Fruit fly (Drosophila melanogaster) whole organism, embryonic: ENCODE measurements around the gene CG12171.

Experiments used
- BEAF-32 ChIP-seq: fragments of 200-800 bp; sonication (Bioruptor generic); optimal IDR thresholded peaks from 3 replicates; lab custom pipeline; 2017; ENCODE audit warnings: missing biosample characterization, missing genetic modification characterization, mild to moderate bottlenecking, moderate library complexity, missing genetic modification reagents
- CG1024 ChIP-seq: fragments of 200-800 bp; sonication (Bioruptor generic); IDR thresholded peaks from 2 replicates; pipeline ENCODE4 v1.3.6; 2022; ENCODE audit warnings: missing biosample characterization, missing genetic modification characterization
- CG10979 ChIP-seq: fragments of 200-800 bp; sonication (Bioruptor generic); optimal IDR thresholded peaks from 2 replicates; lab custom pipeline; 2018; ENCODE audit warnings: missing biosample characterization, mild to moderate bottlenecking, missing genetic modification characterization, moderate library complexity
- CG12744 ChIP-seq: fragments of 200-800 bp; sonication (Bioruptor generic); optimal IDR thresholded peaks from 2 replicates; lab custom pipeline; 2016; ENCODE audit warnings: missing biosample characterization, missing genetic modification characterization
- CG1647 ChIP-seq: fragments of 200-800 bp; sonication (Bioruptor generic); optimal IDR thresholded peaks from 3 replicates; lab custom pipeline; 2016; ENCODE audit warnings: missing biosample characterization, missing genetic modification characterization
- CG17829 ChIP-seq: fragments of 200-800 bp; optimal IDR thresholded peaks from 2 replicates; lab custom pipeline; 2019; ENCODE audit warnings: missing biosample characterization, mild to moderate bottlenecking, missing genetic modification characterization, moderate library complexity
- CG18011 ChIP-seq: fragments of 200-800 bp; sonication (Bioruptor generic); optimal IDR thresholded peaks from 2 replicates; lab custom pipeline; 2017; ENCODE audit warnings: missing biosample characterization, missing genetic modification characterization, mild to moderate bottlenecking, moderate library complexity, missing genotype
- CG18476 ChIP-seq: fragments of 200-800 bp; sonication (Bioruptor generic); optimal IDR thresholded peaks from 2 replicates; lab custom pipeline; 2016; ENCODE audit warnings: missing biosample characterization, mild to moderate bottlenecking, missing genetic modification characterization
- CG2199 ChIP-seq: fragments of 200-800 bp; sonication (Bioruptor generic); IDR thresholded peaks from 3 replicates; pipeline ENCODE4 v1.3.6; 2022; ENCODE audit warnings: missing biosample characterization, missing genetic modification characterization
- CG30403 ChIP-seq: fragments of 200-800 bp; sonication (Bioruptor generic); optimal IDR thresholded peaks from 3 replicates; lab custom pipeline; 2016; ENCODE audit warnings: missing biosample characterization, missing genetic modification characterization
- CG3838 ChIP-seq: fragments of 200-800 bp; sonication (Bioruptor generic); optimal IDR thresholded peaks from 3 replicates; lab custom pipeline; 2016; ENCODE audit warnings: missing biosample characterization, missing genetic modification characterization
- CG4820 ChIP-seq: fragments of 200-800 bp; sonication (Bioruptor generic); optimal IDR thresholded peaks from 3 replicates; lab custom pipeline; 2016; ENCODE audit warnings: missing biosample characterization, missing genetic modification characterization
- CG5245 ChIP-seq: fragments of 200-800 bp; sonication (Bioruptor generic); optimal IDR thresholded peaks from 3 replicates; lab custom pipeline; 2016; ENCODE audit warnings: missing biosample characterization, missing genetic modification characterization
- CG8290 ChIP-seq, 3 experiments: fragments of 200-800 bp; sonication (Bioruptor generic); optimal IDR thresholded peaks; 2 replicates each; lab custom pipeline; 2016 to 2019; ENCODE audit warnings: missing biosample characterization in 3 of 3, missing genetic modification characterization in 3 of 3, mild to moderate bottlenecking in 2 of 3, moderate library complexity in 1 of 3
- CG8944 ChIP-seq: fragments of 200-800 bp; sonication (Bioruptor generic); optimal IDR thresholded peaks from 3 replicates; lab custom pipeline; 2016; ENCODE audit warnings: missing biosample characterization, missing genetic modification characterization
- CG9609 ChIP-seq: fragments of 200-800 bp; sonication (Bioruptor generic); optimal IDR thresholded peaks from 3 replicates; lab custom pipeline; 2016; ENCODE audit warnings: missing biosample characterization, missing genetic modification characterization
- CTCF ChIP-seq: fragments of 200-800 bp; sonication (Bioruptor generic); optimal IDR thresholded peaks from 2 replicates; lab custom pipeline; 2017; ENCODE audit warnings: missing biosample characterization, mild to moderate bottlenecking, missing genetic modification characterization, moderate library complexity
- Deaf1 ChIP-seq: fragments of 200-800 bp; optimal IDR thresholded peaks from 3 replicates; lab custom pipeline; 2019; ENCODE audit warnings: missing biosample characterization, mild to moderate bottlenecking, missing genetic modification characterization, moderate library complexity
- Fer1 ChIP-seq: fragments of 200-800 bp; sonication (Bioruptor generic); optimal IDR thresholded peaks from 2 replicates; lab custom pipeline; 2017; ENCODE audit warnings: missing biosample characterization, mild to moderate bottlenecking, missing genetic modification characterization
- HLH54F ChIP-seq: fragments of 200-800 bp; sonication (Bioruptor generic); optimal IDR thresholded peaks from 3 replicates; lab custom pipeline; 2016; ENCODE audit warnings: missing biosample characterization, missing genetic modification characterization
- HLHmδ ChIP-seq: fragments of 200-800 bp; sonication (Bioruptor generic); optimal IDR thresholded peaks from 2 replicates; lab custom pipeline; 2018; ENCODE audit warnings: missing biosample characterization, mild to moderate bottlenecking, missing genetic modification characterization, moderate library complexity
- Mrtf ChIP-seq: fragments of 200-800 bp; sonication (Bioruptor generic); IDR thresholded peaks from 3 replicates; pipeline ENCODE4 v1.3.6; 2022; ENCODE audit warnings: missing biosample characterization, missing genetic modification characterization
- Nf-YA ChIP-seq: fragments of 200-800 bp; sonication (Bioruptor generic); IDR thresholded peaks from 2 replicates; pipeline ENCODE4 v1.3.6; 2022; ENCODE audit warnings: missing biosample characterization, missing genetic modification characterization
- Optix ChIP-seq: fragments of 200-800 bp; sonication (Bioruptor generic); IDR thresholded peaks from 3 replicates; pipeline ENCODE4 v1.3.6; 2022; ENCODE audit warnings: missing biosample characterization, missing genetic modification characterization
- Pdp1 ChIP-seq, 2 experiments: fragments of 200-800 bp; sonication (Bioruptor generic); optimal IDR thresholded peaks; 3 replicates each; lab custom pipeline; 2016; ENCODE audit warnings: missing biosample characterization in 2 of 2, missing genetic modification characterization in 2 of 2, mild to moderate bottlenecking in 1 of 2, moderate library complexity in 1 of 2
- amos ChIP-seq: fragments of 200-800 bp; sonication (Bioruptor generic); IDR thresholded peaks from 2 replicates; pipeline ENCODE4 v1.3.6; 2022; ENCODE audit warnings: missing biosample characterization, missing genetic modification characterization; ENCODE audit not compliant: partially characterized antibody
- ase ChIP-seq: fragments of 200-800 bp; sonication (Bioruptor generic); IDR thresholded peaks from 3 replicates; pipeline ENCODE4 v1.3.6; 2022; ENCODE audit warnings: missing biosample characterization, missing genetic modification characterization
- corto ChIP-seq: fragments of 200-800 bp; sonication (Bioruptor generic); optimal IDR thresholded peaks from 2 replicates; lab custom pipeline; 2016; ENCODE audit warnings: missing biosample characterization, mild to moderate bottlenecking, missing genetic modification characterization, moderate library complexity
- croc ChIP-seq: fragments of 200-800 bp; sonication (Bioruptor generic); conservative IDR thresholded peaks from 3 replicates; pipeline ENCODE4 v1.3.6; 2022; ENCODE audit warnings: missing biosample characterization, missing genetic modification characterization
- da ChIP-seq: fragments of 200-800 bp; sonication (Bioruptor generic); optimal IDR thresholded peaks from 2 replicates; lab custom pipeline; 2016; ENCODE audit warnings: missing biosample characterization, missing genetic modification characterization
- esg ChIP-seq: fragments of 200-800 bp; sonication (Bioruptor generic); conservative IDR thresholded peaks from 2 replicates; pipeline ENCODE4 v1.3.6; 2022; ENCODE audit warnings: missing biosample characterization, missing genetic modification characterization
- ftz-f1 ChIP-seq: fragments of 200-800 bp; sonication (Bioruptor generic); optimal IDR thresholded peaks from 2 replicates; lab custom pipeline; 2016; ENCODE audit warnings: missing biosample characterization, missing genetic modification characterization
- gem ChIP-seq: fragments of 200-800 bp; sonication (Bioruptor generic); optimal IDR thresholded peaks from 2 replicates; lab custom pipeline; 2019; ENCODE audit warnings: missing biosample characterization, mild to moderate bottlenecking, missing genetic modification characterization, moderate library complexity
- gt ChIP-seq: fragments of 200-800 bp; sonication (Bioruptor generic); IDR thresholded peaks from 2 replicates; pipeline ENCODE4 v1.3.6; 2022; ENCODE audit warnings: missing biosample characterization, missing genetic modification characterization
- ham ChIP-seq: fragments of 200-800 bp; sonication (Bioruptor generic); IDR thresholded peaks from 2 replicates; pipeline ENCODE4 v1.3.6; 2022; ENCODE audit warnings: missing biosample characterization, missing genetic modification characterization
- hbn ChIP-seq: fragments of 200-800 bp; sonication (Bioruptor generic); IDR thresholded peaks from 2 replicates; pipeline ENCODE4 v1.3.6; 2022; ENCODE audit warnings: missing biosample characterization, missing genetic modification characterization; ENCODE audit not compliant: partially characterized antibody
- hkb ChIP-seq, 2 experiments: fragments of 200-800 bp in 1 of 2; fragments of >200 bp in 1 of 2; sonication (Bioruptor generic) in 1 of 2; IDR thresholded peaks in 1 of 2; optimal IDR thresholded peaks in 1 of 2; 2 replicates each; pipeline versions ENCODE4 v1.3.6 to Lab custom; 2017 to 2022; ENCODE audit warnings: missing biosample characterization in 1 of 2, missing genetic modification characterization in 1 of 2
- insv ChIP-seq, 2 experiments: fragments of 200-800 bp; sonication (Bioruptor generic); optimal IDR thresholded peaks; 3 replicates each; lab custom pipeline; 2016 to 2018; ENCODE audit warnings: missing biosample characterization in 2 of 2, missing genetic modification characterization in 2 of 2
- inv ChIP-seq: fragments of 200-800 bp; sonication (Bioruptor generic); IDR thresholded peaks from 2 replicates; pipeline ENCODE4 v1.3.6; 2022; ENCODE audit warnings: missing biosample characterization, missing genetic modification characterization; ENCODE audit not compliant: partially characterized antibody
- jumu ChIP-seq: fragments of 200-800 bp; sonication (Bioruptor generic); optimal IDR thresholded peaks from 3 replicates; lab custom pipeline; 2016; ENCODE audit warnings: missing biosample characterization, missing genetic modification characterization
- knrl ChIP-seq: fragments of 200-800 bp; sonication (Bioruptor generic); IDR thresholded peaks from 3 replicates; pipeline ENCODE4 v1.3.6; 2022; ENCODE audit warnings: missing biosample characterization, missing genetic modification characterization; ENCODE audit not compliant: partially characterized antibody
- nom ChIP-seq: fragments of 200-800 bp; sonication (Bioruptor generic); optimal IDR thresholded peaks from 2 replicates; lab custom pipeline; 2017; ENCODE audit warnings: missing biosample characterization, missing genetic modification characterization, mild to moderate bottlenecking, moderate library complexity, missing genetic modification reagents
- oc ChIP-seq: fragments of 200-800 bp; sonication (Bioruptor generic); optimal IDR thresholded peaks from 2 replicates; lab custom pipeline; 2018; ENCODE audit warnings: missing biosample characterization, mild to moderate bottlenecking, missing genetic modification characterization, moderate library complexity
- onecut ChIP-seq: fragments of 200-800 bp; sonication (Bioruptor generic); IDR thresholded peaks from 2 replicates; pipeline ENCODE4 v1.3.6; 2022; ENCODE audit warnings: missing biosample characterization, missing genetic modification characterization
- phol ChIP-seq: fragments of 200-800 bp; sonication (Bioruptor generic); optimal IDR thresholded peaks from 3 replicates; lab custom pipeline; 2018; ENCODE audit warnings: missing biosample characterization, mild to moderate bottlenecking, missing genetic modification characterization, moderate library complexity
- pita ChIP-seq: fragments of 200-800 bp; sonication (Bioruptor generic); optimal IDR thresholded peaks from 2 replicates; lab custom pipeline; 2017; ENCODE audit warnings: missing biosample characterization, mild to moderate bottlenecking, missing genetic modification characterization
- sob ChIP-seq: fragments of 200-800 bp; sonication (Bioruptor generic); IDR thresholded peaks from 2 replicates; pipeline ENCODE4 v1.3.6; 2022; ENCODE audit warnings: missing biosample characterization, missing genetic modification characterization
- z ChIP-seq: fragments of 200-800 bp; sonication (Bioruptor generic); IDR thresholded peaks from 3 replicates; pipeline ENCODE4 v1.3.6; 2022; ENCODE audit warnings: missing biosample characterization, missing genetic modification characterization
- zen ChIP-seq: fragments of 200-800 bp; sonication (Bioruptor generic); optimal IDR thresholded peaks from 3 replicates; lab custom pipeline; 2018; ENCODE audit warnings: missing biosample characterization, mild to moderate bottlenecking, missing genetic modification characterization, moderate library complexity

Gene CG12171

dm6 chr3R:5606477-5606876 is 26.9 kb upstream of the CG12171 start, which contains the start of gene asl (continued):
- TF ChIP-seq ftz-f1 (GFP tag; lab: Kevin White, UChicago): no peak
- TF ChIP-seq zen (tag; lab: Kevin White, UChicago): peak; percentile 68
- peak in 1 of 2 experiments; percentile 77 for TF ChIP-seq insv (GFP tag; optimal IDR thresholded peaks at IDR 0.05; lab: Kevin White, UChicago)
- no peak for TF ChIP-seq pita (GFP tag; lab: Kevin White, UChicago)
- peak; percentile 55; the same call in 1 of the 3 replicates for TF ChIP-seq ase (GFP tag; lab: Robert Waterston, UW)
- 0 out of 3 replicates have a peak, but pooled peaks have one; percentile 29 for TF ChIP-seq Mrtf (GFP tag; lab: Robert Waterston, UW)
- TF ChIP-seq HLHmδ (GFP tag; lab: Kevin White, UChicago): no peak
- no peak for TF ChIP-seq z (GFP tag; lab: Robert Waterston, UW)
- TF ChIP-seq phol (tag; lab: Kevin White, UChicago): peak; percentile 81
- TF ChIP-seq Nf-YA (GFP tag; lab: Robert Waterston, UW): no peak
- no peak for TF ChIP-seq inv (GFP tag; lab: Robert Waterston, UW)
- peak; percentile 40 for TF ChIP-seq CG18011 (GFP tag; lab: Kevin White, UChicago)
- TF ChIP-seq Pdp1 (GFP tag; optimal IDR thresholded peaks at IDR 0.05; lab: Kevin White, UChicago): peak; percentile 54 to 59
- 0 out of 3 replicates have a peak, but pooled peaks have one; percentile 20 for TF ChIP-seq CG2199 (GFP tag; lab: Robert Waterston, UW)
- no peak for TF ChIP-seq gt (GFP tag; lab: Robert Waterston, UW)
- peak; percentile 37; the same call in 1 of the 2 replicates for TF ChIP-seq CG1024 (GFP tag; lab: Robert Waterston, UW)
- peak; percentile 47 for TF ChIP-seq Deaf1 (tag; lab: Kevin White, UChicago)
- TF ChIP-seq esg (GFP tag; lab: Robert Waterston, UW): peak; percentile 40; the same call in 1 of the 2 replicates
- TF ChIP-seq CG4820 (GFP tag; lab: Kevin White, UChicago): peak; percentile 27
- peak; percentile 14 for TF ChIP-seq CG3838 (GFP tag; lab: Kevin White, UChicago)
- TF ChIP-seq CG12744: peak; percentile 32
- peak; percentile 21; the same call in 1 of the 3 replicates for TF ChIP-seq knrl
- no peak for TF ChIP-seq amos (GFP tag; lab: Robert Waterston, UW)
- TF ChIP-seq hbn: no peak
- TF ChIP-seq croc (GFP tag; lab: Robert Waterston, UW): peak; percentile 18; the same call in 1 of the 3 replicates
- TF ChIP-seq oc: no peak
- TF ChIP-seq hkb (optimal IDR thresholded peaks at IDR 0.05; lab: Kevin White, UChicago): no peak
- TF ChIP-seq hkb (GFP tag; IDR thresholded peaks at IDR 0.05; lab: Robert Waterston, UW): peak; percentile 26; the same call in 1 of the 2 replicates
- peak; percentile 25 for TF ChIP-seq corto (GFP tag; lab: Kevin White, UChicago)
- TF ChIP-seq da (GFP tag; lab: Kevin White, UChicago): no peak
- peak; percentile 58 for TF ChIP-seq CG10979 (tag; lab: Kevin White, UChicago)
- peak; percentile 79 for TF ChIP-seq gem (tag; lab: Kevin White, UChicago)
- TF ChIP-seq CG30403 (GFP tag; lab: Kevin White, UChicago): peak; percentile 69
- peak; percentile 50 for TF ChIP-seq CG18476 (GFP tag; lab: Kevin White, UChicago)
- TF ChIP-seq CG8290 (GFP tag; optimal IDR thresholded peaks at IDR 0.05; lab: Kevin White, UChicago): peak; percentile 86
- peak in 1 of 2 experiments; percentile 77 for TF ChIP-seq CG8290 (tag; optimal IDR thresholded peaks at IDR 0.05; lab: Kevin White, UChicago)
- TF ChIP-seq onecut (GFP tag; lab: Robert Waterston, UW): peak; percentile 58
- 0 out of 3 replicates have a peak, but pooled peaks have one; percentile 45 for TF ChIP-seq Optix (GFP tag; lab: Robert Waterston, UW)
- TF ChIP-seq CG1647 (GFP tag; lab: Kevin White, UChicago): peak; percentile 56
- TF ChIP-seq CG8944 (GFP tag; lab: Kevin White, UChicago): peak; percentile 33
- peak; percentile 48; the same call in 1 of the 2 replicates for TF ChIP-seq sob (GFP tag; lab: Robert Waterston, UW)
- peak; percentile 53 for TF ChIP-seq BEAF-32
- TF ChIP-seq Fer1 (GFP tag; lab: Kevin White, UChicago): peak; percentile 68
- TF ChIP-seq jumu (GFP tag; lab: Kevin White, UChicago): peak; percentile 30
- no peak for TF ChIP-seq ham (GFP tag; lab: Robert Waterston, UW)
- peak; percentile 16 for TF ChIP-seq CG5245 (GFP tag; lab: Kevin White, UChicago)
- TF ChIP-seq CG9609 (GFP tag; lab: Kevin White, UChicago): peak; percentile 11
- TF ChIP-seq HLH54F (GFP tag; lab: Kevin White, UChicago): peak; percentile 60
- TF ChIP-seq CG17829 (tag; lab: Kevin White, UChicago): peak; percentile 85
- peak; percentile 48 for TF ChIP-seq nom (GFP tag; lab: Kevin White, UChicago)
- TF ChIP-seq CTCF (GFP tag; lab: Kevin White, UChicago): peak; percentile 94
